Worm (Caenorhabditis elegans) whole organism, L1 larva: ENCODE data around the gene F16G10.1.

ENCODE experiments used
- lsy-2 ChIP-seq, 2 experiments: fragments of 150-350 bp; optimal IDR thresholded peaks; 2 replicates each; lab custom pipeline; 2014; ENCODE audit warnings: missing biosample characterization in 2 of 2, missing genetic modification characterization in 2 of 2
- nhr-76 ChIP-seq: sonication (generic microtip); optimal IDR thresholded peaks from 2 replicates; lab custom pipeline; 2017; ENCODE audit warnings: missing biosample characterization, missing genetic modification characterization
- pqm-1 ChIP-seq: sonication (generic microtip); optimal IDR thresholded peaks from 3 replicates; lab custom pipeline; 2017; ENCODE audit warnings: missing biosample characterization, missing genetic modification characterization

DNA sequence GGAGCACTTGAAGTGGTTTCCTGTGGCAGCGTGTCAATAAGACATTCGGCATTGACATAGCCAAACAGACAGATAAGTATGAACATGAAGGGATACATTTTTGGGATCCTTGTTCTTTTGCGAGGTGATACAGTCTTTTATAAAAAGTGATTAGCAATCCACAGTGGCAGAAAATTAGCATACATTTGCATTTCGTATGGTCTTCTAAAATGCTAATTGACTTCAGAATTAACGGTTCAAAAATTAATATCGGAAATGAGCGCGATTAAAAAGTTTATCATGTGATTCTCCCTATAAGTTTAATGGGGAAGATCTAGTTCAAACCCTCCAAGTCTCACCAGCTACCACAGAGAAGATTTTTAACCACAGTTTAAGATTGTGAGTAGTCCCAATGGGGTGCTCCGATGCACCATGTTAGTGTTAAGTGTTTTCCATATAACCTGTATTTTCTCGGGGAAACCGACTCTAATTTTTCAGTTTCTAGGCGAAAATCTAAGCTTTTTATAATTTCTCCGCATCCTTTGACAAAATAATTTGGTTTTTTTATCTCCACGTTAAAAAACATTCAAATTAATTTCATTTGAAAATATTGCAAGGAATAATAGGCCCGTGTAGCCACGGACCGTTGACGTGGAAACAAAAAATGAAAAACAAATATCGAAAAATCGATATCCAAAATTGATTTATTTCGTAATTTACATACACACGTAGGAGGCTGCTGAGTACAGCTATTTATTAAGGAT is 37.3 kb upstream of the F16G10.1 start, which contains the start of the genes F43C11.12 and F16G10.5:
- TF ChIP-seq nhr-76 (tag; lab: Kevin White, UChicago) (no peak), pqm-1 (tag; lab: Kevin White, UChicago) (no peak), lsy-2 (tag; optimal IDR thresholded peaks at IDR 0.05; lab: Kevin White, UChicago) (no peak)
